Worm (Caenorhabditis elegans) whole organism, young adult: ENCODE measurements around the gene rars-1.

Experiments
- B0019.2 ChIP-seq: fragments of 200-800 bp; sonication (Bioruptor generic); conservative IDR thresholded peaks from 2 replicates; pipeline ENCODE4 v1.3.6; 2022; ENCODE audit warnings: missing genetic modification reagents, missing genetic modification characterization, missing compliant biosample characterization
- B0336.3 ChIP-seq: fragments of 200-800 bp; sonication (Bioruptor generic); IDR thresholded peaks from 2 replicates; pipeline ENCODE4 v1.3.6; 2022; ENCODE audit warnings: missing genetic modification characterization, missing compliant biosample characterization
- F23B12.7 ChIP-seq: sonication (generic microtip); optimal IDR thresholded peaks from 2 replicates; lab custom pipeline; 2017; ENCODE audit warnings: missing genetic modification characterization, mild to moderate bottlenecking, missing compliant biosample characterization, antibody characterized with exemption, moderate library complexity; ENCODE audit not compliant: insufficient read depth
- F33H1.4 ChIP-seq: fragments of 200-800 bp; sonication (Bioruptor generic); IDR thresholded peaks from 2 replicates; pipeline ENCODE4 v1.3.6; 2022; ENCODE audit warnings: missing genetic modification reagents, missing genetic modification characterization, missing compliant biosample characterization
- F39B2.1 ChIP-seq: fragments of 200-800 bp; sonication (Bioruptor generic); IDR thresholded peaks from 2 replicates; pipeline ENCODE4 v1.3.6; 2022; ENCODE audit warnings: missing genetic modification reagents, missing genetic modification characterization, missing compliant biosample characterization
- F49E8.2 ChIP-seq: sonication (generic microtip); optimal IDR thresholded peaks from 3 replicates; lab custom pipeline; 2017; ENCODE audit warnings: missing genetic modification characterization, mild to moderate bottlenecking, missing compliant biosample characterization, antibody characterized with exemption, moderate library complexity; ENCODE audit not compliant: insufficient read depth
- F55B11.4 ChIP-seq: sonication (generic microtip); optimal IDR thresholded peaks from 2 replicates; lab custom pipeline; 2016; ENCODE audit warnings: missing compliant biosample characterization, missing genetic modification characterization, borderline replicate concordance; ENCODE audit not compliant: insufficient read depth
- F57A8.1 ChIP-seq: fragments of 200-800 bp; sonication (Bioruptor generic); optimal IDR thresholded peaks from 2 replicates; lab custom pipeline; 2018; ENCODE audit warnings: mild to moderate bottlenecking, missing genetic modification characterization, moderate library complexity, missing compliant biosample characterization
- K12H6.12 ChIP-seq: fragments of 200-800 bp; sonication (Bioruptor generic); optimal IDR thresholded peaks from 2 replicates; lab custom pipeline; 2018; ENCODE audit warnings: mild to moderate bottlenecking, missing genetic modification characterization, missing compliant biosample characterization
- T26A5.8 ChIP-seq: sonication (generic microtip); optimal IDR thresholded peaks from 2 replicates; lab custom pipeline; 2016; ENCODE audit warnings: missing genetic modification characterization, missing compliant biosample characterization
- Y53G8AR.9 ChIP-seq: fragments of 200-800 bp; sonication (Bioruptor generic); conservative IDR thresholded peaks from 2 replicates; pipeline ENCODE4 v1.3.6; 2022; ENCODE audit warnings: missing genetic modification reagents, missing genetic modification characterization, missing compliant biosample characterization
- Y56A3A.18 ChIP-seq: fragments of 200-800 bp; sonication (Bioruptor generic); IDR thresholded peaks from 2 replicates; pipeline ENCODE4 v1.3.6; 2022; ENCODE audit warnings: missing genetic modification reagents, missing genetic modification characterization, missing compliant biosample characterization
- Y67H2A.10 ChIP-seq: fragments of 200-800 bp; sonication (Bioruptor generic); conservative IDR thresholded peaks from 2 replicates; pipeline ENCODE4 v1.3.6; 2022; ENCODE audit warnings: missing genetic modification reagents, missing genetic modification characterization, missing compliant biosample characterization
- Y79H2A.3 ChIP-seq: fragments of 200-800 bp; sonication (Bioruptor generic); conservative IDR thresholded peaks from 2 replicates; pipeline ENCODE4 v1.3.6; 2022; ENCODE audit warnings: missing genetic modification reagents, missing genetic modification characterization, missing compliant biosample characterization
- akir-1 ChIP-seq: fragments of 200-800 bp; sonication (Bioruptor generic); optimal IDR thresholded peaks from 2 replicates; lab custom pipeline; 2018; ENCODE audit warnings: mild to moderate bottlenecking, missing genetic modification characterization, moderate library complexity, missing compliant biosample characterization
- atf-7 ChIP-seq: sonication (generic microtip); optimal IDR thresholded peaks from 2 replicates; lab custom pipeline; 2017; ENCODE audit warnings: mild to moderate bottlenecking, missing genetic modification characterization, missing compliant biosample characterization
- attf-5 ChIP-seq: fragments of 200-800 bp; sonication (Bioruptor generic); optimal IDR thresholded peaks from 2 replicates; lab custom pipeline; 2018; ENCODE audit warnings: mild to moderate bottlenecking, missing genetic modification characterization, missing compliant biosample characterization
- ceh-79 ChIP-seq: sonication (generic microtip); optimal IDR thresholded peaks from 2 replicates; lab custom pipeline; 2017; ENCODE audit warnings: mild to moderate bottlenecking, missing genetic modification characterization, missing compliant biosample characterization
- dox-1 ChIP-seq: fragments of 200-800 bp; sonication (Bioruptor generic); IDR thresholded peaks from 2 replicates; pipeline ENCODE4 v1.3.6; 2022; ENCODE audit warnings: missing genetic modification reagents, missing genetic modification characterization, missing compliant biosample characterization
- efl-1 ChIP-seq: fragments of 150-350 bp; optimal IDR thresholded peaks from 2 replicates; lab custom pipeline; 2014; ENCODE audit warnings: missing biosample characterization, missing genetic modification reagents, missing genetic modification characterization
- egl-18 ChIP-seq: fragments of 200-800 bp; sonication (Bioruptor generic); IDR thresholded peaks from 2 replicates; pipeline ENCODE4 v1.3.6; 2022; ENCODE audit warnings: missing genetic modification reagents, missing genetic modification characterization, missing compliant biosample characterization
- hlh-26 ChIP-seq: fragments of 200-800 bp; sonication (Bioruptor generic); conservative IDR thresholded peaks from 2 replicates; pipeline ENCODE4 v1.3.6; 2022; ENCODE audit warnings: missing genetic modification reagents, missing genetic modification characterization, missing compliant biosample characterization
- hrde-1 ChIP-seq: sonication (generic microtip); optimal IDR thresholded peaks from 2 replicates; lab custom pipeline; 2016; ENCODE audit warnings: missing genetic modification characterization, mild to moderate bottlenecking, missing compliant biosample characterization, moderate library complexity, missing genotype, missing genetic modification reagents, borderline replicate concordance
- lin-26 ChIP-seq: fragments of 200-800 bp; sonication (Bioruptor generic); IDR thresholded peaks from 2 replicates; pipeline ENCODE4 v1.3.6; 2022; ENCODE audit warnings: missing genetic modification reagents, missing genetic modification characterization, missing compliant biosample characterization
- lin-35 ChIP-seq, 3 experiments: fragments of 150-350 bp in 2 of 3; sonication (generic microtip) in 1 of 3; optimal IDR thresholded peaks; 2 replicates each; lab custom pipeline; 2014 to 2018; ENCODE audit warnings: missing biosample characterization in 3 of 3, missing genetic modification characterization in 3 of 3, missing genetic modification reagents in 3 of 3
- lin-54 ChIP-seq: fragments of 200-800 bp; sonication (Bioruptor generic); optimal IDR thresholded peaks from 2 replicates; lab custom pipeline; 2018; ENCODE audit warnings: mild to moderate bottlenecking, missing genetic modification characterization, missing compliant biosample characterization
- lsl-1 ChIP-seq: fragments of 200-800 bp; sonication (Bioruptor generic); optimal IDR thresholded peaks from 2 replicates; lab custom pipeline; 2018; ENCODE audit warnings: mild to moderate bottlenecking, missing genetic modification characterization, moderate library complexity, missing compliant biosample characterization
- lsy-27 ChIP-seq: sonication (generic microtip); optimal IDR thresholded peaks from 2 replicates; lab custom pipeline; 2017; ENCODE audit warnings: missing genetic modification characterization, mild to moderate bottlenecking, missing compliant biosample characterization, antibody characterized with exemption, missing genotype, borderline replicate concordance; ENCODE audit not compliant: insufficient read depth
- madf-10 ChIP-seq: sonication (generic microtip); optimal IDR thresholded peaks from 2 replicates; lab custom pipeline; 2016; ENCODE audit warnings: mild to moderate bottlenecking, missing genetic modification characterization, missing compliant biosample characterization
- nfya-2 ChIP-seq: fragments of 200-800 bp; sonication (Bioruptor generic); IDR thresholded peaks from 2 replicates; pipeline ENCODE4 v1.3.6; 2022; ENCODE audit warnings: missing genetic modification reagents, missing genetic modification characterization, missing compliant biosample characterization
- nfyb-1 ChIP-seq: fragments of 200-800 bp; sonication (Bioruptor generic); IDR thresholded peaks from 2 replicates; pipeline ENCODE4 v1.3.6; 2022; ENCODE audit warnings: missing genetic modification reagents, missing genetic modification characterization, missing compliant biosample characterization
- nhr-120 ChIP-seq: fragments of 200-800 bp; sonication (Bioruptor generic); IDR thresholded peaks from 2 replicates; pipeline ENCODE4 v1.3.6; 2022; ENCODE audit warnings: missing genetic modification characterization, missing compliant biosample characterization
- rcor-1 ChIP-seq: fragments of 200-800 bp; sonication (Bioruptor generic); IDR thresholded peaks from 2 replicates; pipeline ENCODE4 v1.3.6; 2022; ENCODE audit warnings: missing genetic modification reagents, missing genetic modification characterization, missing compliant biosample characterization
- repo-1 ChIP-seq: sonication (generic microtip); optimal IDR thresholded peaks from 2 replicates; lab custom pipeline; 2017; ENCODE audit warnings: mild to moderate bottlenecking, missing genetic modification characterization, missing compliant biosample characterization
- snpc-3.4 ChIP-seq: sonication (generic microtip); optimal IDR thresholded peaks from 2 replicates; lab custom pipeline; 2017; ENCODE audit warnings: missing genetic modification characterization, mild to moderate bottlenecking, missing compliant biosample characterization, antibody characterized with exemption, moderate library complexity, missing genotype, missing genetic modification reagents
- sptf-2 ChIP-seq: fragments of 200-800 bp; sonication (Bioruptor generic); optimal IDR thresholded peaks from 2 replicates; lab custom pipeline; 2018; ENCODE audit warnings: mild to moderate bottlenecking, missing genetic modification characterization, missing compliant biosample characterization
- tbp1 ChIP-seq: fragments of 200-800 bp; sonication (Bioruptor generic); optimal IDR thresholded peaks from 2 replicates; lab custom pipeline; 2018; ENCODE audit warnings: mild to moderate bottlenecking, missing genetic modification characterization, missing compliant biosample characterization
- unc-62 ChIP-seq: fragments of 150-350 bp; optimal IDR thresholded peaks from 2 replicates; lab custom pipeline; 2014; ENCODE audit warnings: missing biosample characterization, missing genetic modification reagents, missing genetic modification characterization
- zim-3 ChIP-seq: sonication (generic microtip); optimal IDR thresholded peaks from 2 replicates; lab custom pipeline; 2017; ENCODE audit warnings: mild to moderate bottlenecking, missing genetic modification characterization, moderate library complexity, missing compliant biosample characterization
- ztf-22 ChIP-seq: fragments of 200-800 bp; sonication (Bioruptor generic); optimal IDR thresholded peaks from 2 replicates; lab custom pipeline; 2018; ENCODE audit warnings: mild to moderate bottlenecking, missing genetic modification characterization, moderate library complexity, missing compliant biosample characterization
- ztf-6 ChIP-seq: fragments of 200-800 bp; sonication (Bioruptor generic); IDR thresholded peaks from 2 replicates; pipeline ENCODE4 v1.3.6; 2022; ENCODE audit warnings: missing genetic modification reagents, missing genetic modification characterization, missing compliant biosample characterization

Gene rars-1

DNA sequence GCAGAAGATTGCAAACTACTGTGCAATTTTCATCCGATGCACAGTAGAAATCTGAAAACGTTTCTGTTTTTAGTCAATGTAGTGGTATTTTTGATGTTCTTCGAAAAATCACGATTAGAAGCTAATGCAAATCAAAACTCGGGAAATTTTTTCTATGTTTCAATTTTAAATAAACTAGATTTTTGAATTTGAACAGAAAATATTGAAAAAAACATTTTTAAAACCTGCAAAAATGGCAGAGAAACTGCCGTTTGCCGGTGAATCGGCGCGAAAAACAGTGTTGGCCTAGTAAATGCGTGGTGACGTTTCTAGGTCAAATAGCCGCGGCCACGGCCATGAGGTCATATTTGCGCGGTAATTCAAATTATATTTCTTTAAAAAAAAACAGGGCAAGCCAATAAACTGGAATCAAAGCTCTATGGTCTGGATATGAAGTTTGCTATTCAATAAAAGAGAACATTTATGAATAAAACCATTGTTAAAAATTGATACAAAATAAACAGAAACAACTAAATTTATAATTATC, 13.2 kb upstream of the rars-1 start, which contains the start of gene set-2 (continued):
- TF ChIP-seq dox-1 (GFP tag; lab: Robert Waterston, UW) (peak; percentile 90), unc-62 (GFP tag; lab: Kevin White, UChicago) (no peak), Y67H2A.10 (peak; percentile 45; the same call in 1 of the 2 replicates), B0336.3 (peak; percentile 63), lsl-1 (peak; percentile 75), K12H6.12 (peak; percentile 59), atf-7 (tag; lab: Kevin White, UChicago) (no peak), sptf-2 (peak; percentile 84), egl-18 (no peak), Y53G8AR.9 (GFP tag; lab: Robert Waterston, UW) (peak; percentile 51; the same call in 1 of the 2 replicates), hrde-1 (tag; lab: Kevin White, UChicago) (peak; percentile 45), F39B2.1 (GFP tag; lab: Robert Waterston, UW) (peak; percentile 81; the same call in 1 of the 2 replicates), Y79H2A.3 (GFP tag; lab: Robert Waterston, UW) (no peak), lsy-27 (no peak), ztf-22 (GFP tag; lab: Kevin White, UChicago) (no peak), F49E8.2 (no peak), Y56A3A.18 (GFP tag; lab: Robert Waterston, UW) (no peak), F33H1.4 (GFP tag; lab: Robert Waterston, UW) (peak; percentile 76), T26A5.8 (tag; lab: Kevin White, UChicago) (no peak), snpc-3.4 (tag; lab: Kevin White, UChicago) (peak; percentile 78), lin-54 (peak; percentile 97), hlh-26 (GFP tag; lab: Robert Waterston, UW) (no peak), lin-35 (GFP tag; optimal IDR thresholded peaks at IDR 0.05; lab: Kevin White, UChicago) (peak; percentile 29 to 89 (median 79)), nhr-120 (GFP tag; lab: Robert Waterston, UW) (no peak), B0019.2 (GFP tag; lab: Robert Waterston, UW) (peak; percentile 72), F57A8.1 (GFP tag; lab: Kevin White, UChicago) (no peak), nfya-2 (no peak), ceh-79 (tag; lab: Kevin White, UChicago) (no peak), tbp1 (GFP tag; lab: Kevin White, UChicago) (peak; percentile 48), repo-1 (tag; lab: Kevin White, UChicago) (no peak)
- TF ChIP-seq, all 124 proteins: peak for 68

DNA sequence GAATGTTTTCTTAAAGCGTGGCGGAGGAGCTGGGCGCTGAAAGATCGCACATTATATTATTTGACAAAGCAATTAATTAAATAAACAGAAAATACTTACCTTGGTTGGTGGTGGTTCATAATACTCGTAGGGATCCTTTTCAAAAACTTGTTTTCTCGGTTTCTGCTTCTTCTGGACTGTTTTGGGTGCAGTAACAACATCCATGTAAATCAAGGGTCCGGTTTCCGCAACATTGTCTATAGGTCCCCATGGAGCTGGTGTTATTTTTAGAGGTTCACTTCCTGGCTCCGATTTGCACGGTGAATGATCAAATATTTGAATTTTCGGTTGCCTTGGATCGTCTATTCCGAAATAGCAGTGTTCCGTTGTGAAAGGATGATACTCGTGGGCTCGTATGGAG, 7.2 kb upstream of the rars-1 start:
- TF ChIP-seq ztf-6 (GFP tag; lab: Robert Waterston, UW) (no peak), rcor-1 (no peak), attf-5 (no peak), ztf-22 (GFP tag; lab: Kevin White, UChicago) (no peak), F55B11.4 (no peak), egl-18 (no peak), madf-10 (tag; lab: Kevin White, UChicago) (no peak), lin-26 (GFP tag; lab: Robert Waterston, UW) (no peak), nfyb-1 (GFP tag; lab: Robert Waterston, UW) (no peak), F23B12.7 (tag; lab: Kevin White, UChicago) (no peak), efl-1 (GFP tag; lab: Kevin White, UChicago) (no peak), zim-3 (no peak), akir-1 (GFP tag; lab: Kevin White, UChicago) (no peak)
